Worm (Caenorhabditis elegans) whole organism, L1 larva: ENCODE results near the gene C08F11.13.

ENCODE experiments used
- egl-27 ChIP-seq, 2 experiments: fragments of 150-350 bp in 1 of 2; sonication (generic microtip); optimal IDR thresholded peaks; 3 replicates each; lab custom pipeline; 2017 to 2018; ENCODE audit warnings: missing biosample characterization in 2 of 2, missing genetic modification characterization in 2 of 2, missing genetic modification reagents in 2 of 2
- fkh-10 ChIP-seq: sonication (generic microtip); optimal IDR thresholded peaks from 2 replicates; lab custom pipeline; 2017; ENCODE audit warnings: missing biosample characterization, missing genetic modification reagents, missing genetic modification characterization
- lin-15B ChIP-seq: fragments of 150-350 bp; sonication (generic microtip); optimal IDR thresholded peaks from 3 replicates; lab custom pipeline; 2014; ENCODE audit warnings: missing biosample characterization, missing genetic modification characterization
- lir-3 ChIP-seq: sonication (generic microtip); optimal IDR thresholded peaks from 2 replicates; lab custom pipeline; 2016; ENCODE audit warnings: mild to moderate bottlenecking, missing genetic modification characterization, moderate library complexity, missing compliant biosample characterization; ENCODE audit not compliant: poor library complexity
- mdl-1 ChIP-seq, 2 experiments: fragments of 150-350 bp; optimal IDR thresholded peaks; 2 replicates each; lab custom pipeline; 2014 to 2017; ENCODE audit warnings: missing biosample characterization in 2 of 2, missing genetic modification characterization in 2 of 2, inconsistent platforms in 1 of 2
- nhr-12 ChIP-seq: sonication (generic microtip); optimal IDR thresholded peaks from 2 replicates; lab custom pipeline; 2017; ENCODE audit warnings: missing biosample characterization, missing genetic modification characterization
- rnt-1 ChIP-seq: sonication (generic microtip); optimal IDR thresholded peaks from 2 replicates; lab custom pipeline; 2016; ENCODE audit warnings: mild to moderate bottlenecking, missing genetic modification characterization, moderate library complexity, missing compliant biosample characterization
- zag-1 ChIP-seq: fragments of 150-350 bp; optimal IDR thresholded peaks from 2 replicates; lab custom pipeline; 2014; ENCODE audit warnings: missing biosample characterization, missing genetic modification characterization

DNA sequence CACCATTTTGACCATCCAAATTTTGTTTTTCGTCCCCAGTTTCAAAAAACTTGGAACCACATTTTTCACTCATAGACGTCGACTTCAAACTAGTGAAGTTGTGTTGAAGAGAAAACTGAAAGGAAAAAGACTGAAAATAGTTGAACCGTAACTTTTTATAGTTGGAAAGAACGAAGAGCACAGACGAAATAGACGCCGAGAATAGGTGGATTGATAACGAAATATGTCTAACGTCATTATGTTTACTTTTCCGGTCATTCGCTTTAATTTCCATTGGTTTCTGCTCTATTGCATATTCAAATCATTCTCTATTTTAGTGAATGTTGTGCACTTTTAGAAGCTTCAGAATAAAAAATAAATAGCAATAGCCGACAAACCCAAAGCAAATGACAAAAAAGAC, at the start of gene C08F11.13:
- no peak for TF ChIP-seq fkh-10
- no peak for TF ChIP-seq rnt-1 (tag; lab: Kevin White, UChicago)
- TF ChIP-seq zag-1 (tag; lab: Kevin White, UChicago): no peak
- no peak for TF ChIP-seq egl-27 (tag; optimal IDR thresholded peaks at IDR 0.05; lab: Kevin White, UChicago)
- no peak for TF ChIP-seq mdl-1 (tag; optimal IDR thresholded peaks at IDR 0.05; lab: Kevin White, UChicago)
- TF ChIP-seq lir-3 (tag; lab: Kevin White, UChicago): no peak
- no peak for TF ChIP-seq nhr-12 (tag; lab: Kevin White, UChicago)
- no peak for TF ChIP-seq lin-15B (tag; lab: Kevin White, UChicago)
